Worm (Caenorhabditis elegans): ENCODE data around the gene C17H12.11.

DNA sequence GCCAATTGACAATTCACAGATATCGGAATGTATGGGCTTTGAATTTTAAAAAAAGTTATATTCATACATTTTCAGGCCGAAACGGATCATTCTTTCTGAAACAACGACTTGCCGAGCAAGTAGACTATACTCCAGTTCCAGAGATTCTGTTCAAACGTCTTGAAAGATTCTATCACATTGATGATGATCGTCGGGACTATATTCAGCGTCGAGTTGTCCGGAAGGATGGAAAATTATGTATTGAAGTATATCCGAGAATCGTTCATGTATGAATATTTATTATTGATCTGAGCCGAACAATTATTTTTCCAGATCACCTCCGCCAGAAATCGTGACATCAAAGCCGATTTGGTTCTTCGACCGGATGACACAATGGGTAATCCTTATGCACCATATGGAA is 44.6 kb upstream of the C17H12.11 start:
- TF ChIP-seq T23F11.4 (GFP tag; optimal IDR thresholded peaks at IDR 0.05) (no peak), pax-1 (tag; optimal IDR thresholded peaks at IDR 0.05) (no peak), ama-1 (optimal IDR thresholded peaks at IDR 0.05) (no peak)

Data from whole organism, late embryonic.